Fruit fly (Drosophila melanogaster): ENCODE results near the gene Or10a.

Or10a gene

dm6 chrX:11430940-11431339, 13.7 kb upstream of the Or10a start:
- TF ChIP-seq lab (GFP tag; optimal IDR thresholded peaks at IDR 0.05) (peak; percentile 54), fd96Cb (tag; optimal IDR thresholded peaks at IDR 0.05) (no peak), YL-1 (GFP tag; optimal IDR thresholded peaks at IDR 0.05) (no peak), CG12744 (GFP tag; optimal IDR thresholded peaks at IDR 0.05) (no peak), ftz-f1 (GFP tag; optimal IDR thresholded peaks at IDR 0.05) (peak; percentile 4), NC2α (GFP tag; optimal IDR thresholded peaks at IDR 0.05) (no peak), sug (tag; optimal IDR thresholded peaks at IDR 0.05) (peak; percentile 1), Eip74EF (GFP tag; optimal IDR thresholded peaks at IDR 0.05) (no peak), CG14860 (GFP tag; IDR thresholded peaks at IDR 0.05; ENCODE audit: partially characterized antibody) (no peak), Med (GFP tag) (peak; percentile 76), CG8290 (GFP tag; optimal IDR thresholded peaks at IDR 0.05) (no peak), CG8290 (tag; optimal IDR thresholded peaks at IDR 0.05) (peak in 1 of 2 experiments; percentile 5), jumu (GFP tag; optimal IDR thresholded peaks at IDR 0.05) (no peak), CG34376 (GFP tag; optimal IDR thresholded peaks at IDR 0.05) (no peak), CG11504 (tag; optimal IDR thresholded peaks at IDR 0.05) (no peak), CG9797 (GFP tag; optimal IDR thresholded peaks at IDR 0.05) (no peak), unpg (GFP tag; optimal IDR thresholded peaks at IDR 0.05) (no peak), Optix (GFP tag; IDR thresholded peaks at IDR 0.05) (no peak), CG11093 (GFP tag; IDR thresholded peaks at IDR 0.05) (no peak), CG10209 (GFP tag; optimal IDR thresholded peaks at IDR 0.05) (no peak), cwo (GFP tag; optimal IDR thresholded peaks at IDR 0.05) (peak; percentile 61), CG4617 (GFP tag; optimal IDR thresholded peaks at IDR 0.05; ENCODE audit: borderline replicate concordance) (no peak), gt (GFP tag; IDR thresholded peaks at IDR 0.05) (no peak), Dbx (GFP tag; IDR thresholded peaks at IDR 0.05) (no peak), sd (tag; optimal IDR thresholded peaks at IDR 0.05) (peak; percentile 36), chm (GFP tag; IDR thresholded peaks at IDR 0.05) (no peak)

dm6 chrX:11427282-11427689, 10.1 kb upstream of the Or10a start:
- TF ChIP-seq CG11398 (GFP tag; optimal IDR thresholded peaks at IDR 0.05) (no peak), peb (GFP tag; IDR thresholded peaks at IDR 0.05) (no peak), Hmr (GFP tag; optimal IDR thresholded peaks at IDR 0.05) (peak; percentile 58), CG9932 (GFP tag; IDR thresholded peaks at IDR 0.05) (no peak), oc (tag; optimal IDR thresholded peaks at IDR 0.05) (peak; percentile 18), PHDP (tag; optimal IDR thresholded peaks at IDR 0.05) (peak; percentile 57), CG13123 (GFP tag; optimal IDR thresholded peaks at IDR 0.05) (peak; percentile 12), B-H2 (GFP tag; optimal IDR thresholded peaks at IDR 0.05) (no peak), mam (GFP tag; optimal IDR thresholded peaks at IDR 0.05) (no peak), CG16779 (GFP tag; IDR thresholded peaks at IDR 0.05) (no peak), CG12219 (GFP tag; optimal IDR thresholded peaks at IDR 0.05) (peak; percentile 41), CG33213 (GFP tag; optimal IDR thresholded peaks at IDR 0.05) (no peak), her (GFP tag; optimal IDR thresholded peaks at IDR 0.05) (no peak), CG34422 (GFP tag; IDR thresholded peaks at IDR 0.05) (no peak), fd3F (GFP tag; optimal IDR thresholded peaks at IDR 0.05) (peak; percentile 25), Ssrp (tag; optimal IDR thresholded peaks at IDR 0.05) (no peak), CG7963 (GFP tag; IDR thresholded peaks at IDR 0.05; ENCODE audit: partially characterized antibody) (no peak), cad (GFP tag; optimal IDR thresholded peaks at IDR 0.05) (no peak), HLHmδ (GFP tag; optimal IDR thresholded peaks at IDR 0.05) (no peak), salm (tag; optimal IDR thresholded peaks at IDR 0.05) (peak; percentile 23), CG18619 (GFP tag; optimal IDR thresholded peaks at IDR 0.05) (peak; percentile 21), CG34224 (GFP tag; IDR thresholded peaks at IDR 0.05; ENCODE audit: partially characterized antibody) (no peak), sc (optimal IDR thresholded peaks at IDR 0.05) (no peak), sc (GFP tag; optimal IDR thresholded peaks at IDR 0.05) (peak; percentile 13), dimm (GFP tag; IDR thresholded peaks at IDR 0.05) (no peak), CG30403 (GFP tag; optimal IDR thresholded peaks at IDR 0.05) (no peak), CG1233 (GFP tag; optimal IDR thresholded peaks at IDR 0.05) (peak; percentile 14)
